Fruit fly (Drosophila melanogaster): Measurements from ENCODE around the gene CG15741.

Gene CG15741

dm6 chrX:11815356-11816270 is 22.2 kb downstream of the CG15741 start:
- no peak for TF ChIP-seq CG16779 (tag; optimal IDR thresholded peaks at IDR 0.05)
- TF ChIP-seq CG6276 (GFP tag; optimal IDR thresholded peaks at IDR 0.05), result no peak
- no peak for TF ChIP-seq CG7368 (GFP tag; optimal IDR thresholded peaks at IDR 0.05)
- TF ChIP-seq Smox (GFP tag; optimal IDR thresholded peaks at IDR 0.05), result no peak
- no peak for TF ChIP-seq cyc (GFP tag; optimal IDR thresholded peaks at IDR 0.05)
- TF ChIP-seq CG11762 (GFP tag; optimal IDR thresholded peaks at IDR 0.05; ENCODE audit: insufficient read depth), result no peak
- TF ChIP-seq fkh (GFP tag; optimal IDR thresholded peaks at IDR 0.05), result peak; percentile 15
- TF ChIP-seq acj6 (GFP tag; optimal IDR thresholded peaks at IDR 0.05), result no peak
- TF ChIP-seq svp (GFP tag), result peak; percentile 66
- peak; percentile 92 for TF ChIP-seq Blimp-1 (GFP tag; optimal IDR thresholded peaks at IDR 0.05)
- no peak for TF ChIP-seq CG32006 (GFP tag; optimal IDR thresholded peaks at IDR 0.05)
- TF ChIP-seq CG15336 (GFP tag; IDR thresholded peaks at IDR 0.05), result no peak
- TF ChIP-seq CG8319 (GFP tag; optimal IDR thresholded peaks at IDR 0.05), result no peak
- no peak for TF ChIP-seq CG3919 (GFP tag; optimal IDR thresholded peaks at IDR 0.05)
- no peak for TF ChIP-seq dsx (GFP tag; optimal IDR thresholded peaks at IDR 0.05; ENCODE audit: poor library complexity, severe bottlenecking)
- TF ChIP-seq Hr4 (GFP tag; optimal IDR thresholded peaks at IDR 0.05), result no peak
- TF ChIP-seq fd85E (GFP tag; optimal IDR thresholded peaks at IDR 0.05), result no peak
- no peak for TF ChIP-seq CG8632 (GFP tag; optimal IDR thresholded peaks at IDR 0.05)
- TF ChIP-seq Eip93F (GFP tag; optimal IDR thresholded peaks at IDR 0.05), result no peak
- no peak for TF ChIP-seq dac (GFP tag; optimal IDR thresholded peaks at IDR 0.05)
- TF ChIP-seq eg (GFP tag; IDR thresholded peaks at IDR 0.05), result 0 out of 3 replicates have a peak, but pooled peaks have one; percentile 31
- TF ChIP-seq CG6792 (GFP tag; optimal IDR thresholded peaks at IDR 0.05), result no peak
- TF ChIP-seq Eip78C (GFP tag), result peak; percentile 39
- TF ChIP-seq esn (GFP tag; optimal IDR thresholded peaks at IDR 0.05), result no peak
- no peak for TF ChIP-seq spab (GFP tag; optimal IDR thresholded peaks at IDR 0.05)
- TF ChIP-seq CG3032 (tag; optimal IDR thresholded peaks at IDR 0.05), result no peak
- TF ChIP-seq achi (GFP tag; optimal IDR thresholded peaks at IDR 0.05), result no peak
- no peak for TF ChIP-seq CG10669 (GFP tag; optimal IDR thresholded peaks at IDR 0.05)
- TF ChIP-seq Sox14 (GFP tag; optimal IDR thresholded peaks at IDR 0.05), result no peak
- no peak for TF ChIP-seq OdsH (GFP tag; optimal IDR thresholded peaks at IDR 0.05)
- TF ChIP-seq CG6163 (GFP tag; IDR thresholded peaks at IDR 0.05), result no peak
- no peak for TF ChIP-seq ss (GFP tag; optimal IDR thresholded peaks at IDR 0.05)
- TF ChIP-seq Met (GFP tag; optimal IDR thresholded peaks at IDR 0.05), result no peak
- no peak for TF ChIP-seq CG6808 (GFP tag; optimal IDR thresholded peaks at IDR 0.05)
- no peak for TF ChIP-seq Sox15 (GFP tag; optimal IDR thresholded peaks at IDR 0.05)
- no peak for TF ChIP-seq Gug (GFP tag; IDR thresholded peaks at IDR 0.05)
- TF ChIP-seq CG4318 (GFP tag; optimal IDR thresholded peaks at IDR 0.05), result no peak
- no peak for TF ChIP-seq topi (GFP tag; optimal IDR thresholded peaks at IDR 0.05)
- no peak for TF ChIP-seq Ets96B (tag; optimal IDR thresholded peaks at IDR 0.05)
- TF ChIP-seq pdm3 (GFP tag; optimal IDR thresholded peaks at IDR 0.05), result no peak

- no peak for TF ChIP-seq CG8119 (GFP tag; IDR thresholded peaks at IDR 0.05)
- peak in 1 of 2 experiments; percentile 44 for TF ChIP-seq ss (GFP tag; optimal IDR thresholded peaks at IDR 0.05)
- peak; percentile 5 for TF ChIP-seq OdsH (GFP tag; optimal IDR thresholded peaks at IDR 0.05)
- no peak for TF ChIP-seq cyc (GFP tag; optimal IDR thresholded peaks at IDR 0.05)
- peak; percentile 51 for TF ChIP-seq Eip78C (GFP tag)
- no peak for TF ChIP-seq CG7368 (GFP tag; optimal IDR thresholded peaks at IDR 0.05)
- TF ChIP-seq CG6854 (GFP tag; optimal IDR thresholded peaks at IDR 0.05), result no peak
- peak; percentile 24 for TF ChIP-seq CG32006 (GFP tag; optimal IDR thresholded peaks at IDR 0.05)
- peak; percentile 97 for TF ChIP-seq svp (GFP tag)
- TF ChIP-seq CG11762 (GFP tag; optimal IDR thresholded peaks at IDR 0.05; ENCODE audit: insufficient read depth), result no peak
- TF ChIP-seq CG10669 (GFP tag; optimal IDR thresholded peaks at IDR 0.05), result no peak
- TF ChIP-seq eg (GFP tag; IDR thresholded peaks at IDR 0.05), result no peak
- no peak for TF ChIP-seq CG4318 (GFP tag; optimal IDR thresholded peaks at IDR 0.05)
- no peak for TF ChIP-seq CG1621 (tag; optimal IDR thresholded peaks at IDR 0.05)
- TF ChIP-seq Hr39 (GFP tag; optimal IDR thresholded peaks at IDR 0.05), result no peak
- peak; percentile 24 for TF ChIP-seq vri (GFP tag; optimal IDR thresholded peaks at IDR 0.05)
- TF ChIP-seq fkh (GFP tag; optimal IDR thresholded peaks at IDR 0.05), result no peak
- TF ChIP-seq Sox102F (GFP tag; optimal IDR thresholded peaks at IDR 0.05), result no peak
- TF ChIP-seq CG6808 (GFP tag; optimal IDR thresholded peaks at IDR 0.05), result no peak
- no peak for TF ChIP-seq Smox (GFP tag; optimal IDR thresholded peaks at IDR 0.05)
- no peak for TF ChIP-seq CG11294 (GFP tag; IDR thresholded peaks at IDR 0.05)
- no peak for TF ChIP-seq CG6163 (GFP tag; IDR thresholded peaks at IDR 0.05)
- TF ChIP-seq Gug (GFP tag; IDR thresholded peaks at IDR 0.05), result no peak
Measured at dm6 chrX:11813721-11814161, 24.1 kb downstream of the CG15741 start.

Measured in whole organism, prepupa.